Fruit fly (Drosophila melanogaster): ENCODE data around the gene CG9231.

Gene CG9231

dm6 chr3L:19631867-19632266 is 46.1 kb upstream of the CG9231 start:
- no peak for TF ChIP-seq rn (GFP tag; IDR thresholded peaks at IDR 0.05)
- no peak for TF ChIP-seq D1 (tag; optimal IDR thresholded peaks at IDR 0.05)
- TF ChIP-seq CG4496 (GFP tag; IDR thresholded peaks at IDR 0.05) = no peak

dm6 chr3L:19630701-19631100 is 44.9 kb upstream of the CG9231 start:
- TF ChIP-seq CG8159 (tag; optimal IDR thresholded peaks at IDR 0.05) (no peak), CG14655 (GFP tag; optimal IDR thresholded peaks at IDR 0.05) (no peak), CG10348 (GFP tag; IDR thresholded peaks at IDR 0.05) (no peak), CG15710 (tag; optimal IDR thresholded peaks at IDR 0.05) (no peak), CG9948 (tag; optimal IDR thresholded peaks at IDR 0.05) (no peak), rn (GFP tag; IDR thresholded peaks at IDR 0.05) (no peak), CG13204 (GFP tag; optimal IDR thresholded peaks at IDR 0.05) (no peak), D1 (tag; optimal IDR thresholded peaks at IDR 0.05) (no peak), CG17806 (tag; optimal IDR thresholded peaks at IDR 0.05) (no peak), CG4496 (GFP tag; IDR thresholded peaks at IDR 0.05) (no peak)

dm6 chr3L:19618072-19618958 is 32.5 kb upstream of the CG9231 start, which contains the start of gene asf1:
Gene asf1, plus strand, starts transcription at chr3L:19618894.
- TF ChIP-seq CG4496 (GFP tag; IDR thresholded peaks at IDR 0.05) = 0 out of 3 replicates have a peak, but pooled peaks have one; percentile 12
- TF ChIP-seq Snoo (tag; optimal IDR thresholded peaks at IDR 0.05) = no peak
- peak; percentile 31; the same call in 1 of the 2 replicates for TF ChIP-seq CG32121 (GFP tag; IDR thresholded peaks at IDR 0.05)
- no peak for TF ChIP-seq D1 (tag; optimal IDR thresholded peaks at IDR 0.05)
- no peak for TF ChIP-seq CG12605 (GFP tag; IDR thresholded peaks at IDR 0.05)

- TF ChIP-seq rn (GFP tag; IDR thresholded peaks at IDR 0.05) (peak; percentile 95), CG15710 (tag; optimal IDR thresholded peaks at IDR 0.05) (peak; percentile 99), CG10348 (GFP tag; IDR thresholded peaks at IDR 0.05) (peak; percentile 95), EcR (GFP tag; optimal IDR thresholded peaks at IDR 0.05) (no peak), gl (tag; optimal IDR thresholded peaks at IDR 0.05) (peak; percentile 94), CG8159 (tag; optimal IDR thresholded peaks at IDR 0.05) (peak; percentile 99), D1 (tag; optimal IDR thresholded peaks at IDR 0.05) (no peak), CG9948 (tag; optimal IDR thresholded peaks at IDR 0.05) (peak; percentile 99), Pif1B (GFP tag; optimal IDR thresholded peaks at IDR 0.05) (peak; percentile 99), fd96Ca (GFP tag; IDR thresholded peaks at IDR 0.05) (peak; percentile 98), CG14655 (GFP tag; optimal IDR thresholded peaks at IDR 0.05) (peak; percentile 99), CG32121 (GFP tag; IDR thresholded peaks at IDR 0.05) (peak; percentile 98), Ets98B (GFP tag; IDR thresholded peaks at IDR 0.05) (peak; percentile 96), CG34367 (tag; optimal IDR thresholded peaks at IDR 0.05) (peak; percentile 96), Snoo (tag; optimal IDR thresholded peaks at IDR 0.05) (peak; percentile 99), Pif1A (GFP tag; optimal IDR thresholded peaks at IDR 0.05) (peak; percentile 99), CG13204 (GFP tag; optimal IDR thresholded peaks at IDR 0.05) (no peak), CG17806 (tag; optimal IDR thresholded peaks at IDR 0.05) (peak; percentile 99), CG8301 (tag; optimal IDR thresholded peaks at IDR 0.05) (peak; percentile 97), CG12605 (GFP tag; IDR thresholded peaks at IDR 0.05) (no peak; the same call in none of the 2 replicates), CG4496 (GFP tag; IDR thresholded peaks at IDR 0.05) (peak; percentile 98)
Measured at dm6 chr3L:19612172-19612571, 26.4 kb upstream of the CG9231 start, which contains the start of the genes Lon and PIG-F. Gene Lon, minus strand, starts transcription at chr3L:19612199. Gene PIG-F, plus strand, starts transcription at chr3L:19612455.

dm6 chr3L:19605974-19606497 is 20.2 kb upstream of the CG9231 start, which contains the start of the genes lush and CG9372:
Gene lush, minus strand, starts transcription at chr3L:19606090.
Gene CG9372, plus strand, starts transcription at chr3L:19606208.
- TF ChIP-seq CG15710 (tag; optimal IDR thresholded peaks at IDR 0.05) (no peak), Snoo (tag; optimal IDR thresholded peaks at IDR 0.05) (no peak), CG13204 (GFP tag; optimal IDR thresholded peaks at IDR 0.05) (no peak), CG8159 (tag; optimal IDR thresholded peaks at IDR 0.05) (no peak), CG4496 (GFP tag; IDR thresholded peaks at IDR 0.05) (no peak), gl (tag; optimal IDR thresholded peaks at IDR 0.05) (no peak), CG10348 (GFP tag; IDR thresholded peaks at IDR 0.05) (no peak), CG17806 (tag; optimal IDR thresholded peaks at IDR 0.05) (no peak), rn (GFP tag; IDR thresholded peaks at IDR 0.05) (no peak), Ets98B (GFP tag; IDR thresholded peaks at IDR 0.05) (no peak), CG8301 (tag; optimal IDR thresholded peaks at IDR 0.05) (no peak), D1 (tag; optimal IDR thresholded peaks at IDR 0.05) (no peak), CG9948 (tag; optimal IDR thresholded peaks at IDR 0.05) (no peak), fd96Ca (GFP tag; IDR thresholded peaks at IDR 0.05) (no peak), CG14655 (GFP tag; optimal IDR thresholded peaks at IDR 0.05) (no peak), CG32121 (GFP tag; IDR thresholded peaks at IDR 0.05) (no peak), EcR (GFP tag; optimal IDR thresholded peaks at IDR 0.05) (no peak), CG34367 (tag; optimal IDR thresholded peaks at IDR 0.05) (no peak)

dm6 chr3L:19601413-19601812 is 15.6 kb upstream of the CG9231 start, which contains the start of gene CG9368:
Gene CG9368, plus strand, starts transcription at chr3L:19601633.
- TF ChIP-seq Snoo (tag; optimal IDR thresholded peaks at IDR 0.05) = no peak
- TF ChIP-seq CG34367 (tag; optimal IDR thresholded peaks at IDR 0.05) = no peak
- no peak for TF ChIP-seq Ets98B (GFP tag; IDR thresholded peaks at IDR 0.05)
- no peak for TF ChIP-seq D1 (tag; optimal IDR thresholded peaks at IDR 0.05)
- no peak for TF ChIP-seq Pif1B (GFP tag; optimal IDR thresholded peaks at IDR 0.05)
- no peak for TF ChIP-seq fd96Ca (GFP tag; IDR thresholded peaks at IDR 0.05)
- no peak for TF ChIP-seq CG9948 (tag; optimal IDR thresholded peaks at IDR 0.05)
- TF ChIP-seq CG32121 (GFP tag; IDR thresholded peaks at IDR 0.05) = no peak
- no peak for TF ChIP-seq CG17806 (tag; optimal IDR thresholded peaks at IDR 0.05)
- TF ChIP-seq CG4496 (GFP tag; IDR thresholded peaks at IDR 0.05) = no peak
- no peak for TF ChIP-seq rn (GFP tag; IDR thresholded peaks at IDR 0.05)
- TF ChIP-seq gl (tag; optimal IDR thresholded peaks at IDR 0.05) = no peak
- no peak for TF ChIP-seq CG8301 (tag; optimal IDR thresholded peaks at IDR 0.05)
- no peak for TF ChIP-seq Pif1A (GFP tag; optimal IDR thresholded peaks at IDR 0.05)
- no peak for TF ChIP-seq CG10348 (GFP tag; IDR thresholded peaks at IDR 0.05)
- no peak for TF ChIP-seq CG8159 (tag; optimal IDR thresholded peaks at IDR 0.05)
- TF ChIP-seq CG14655 (GFP tag; optimal IDR thresholded peaks at IDR 0.05) = no peak
